Fruit fly (Drosophila melanogaster) whole organism, embryonic: ENCODE measurements around the gene CG10809.
A peak's percentile ranks its signal among the peaks of the same experiment; 100 is the strongest.

Source experiments
- CG15696 ChIP-seq: fragments of 200-800 bp; sonication (Bioruptor generic); optimal IDR thresholded peaks from 2 replicates; lab custom pipeline; 2019; ENCODE audit warnings: missing biosample characterization, mild to moderate bottlenecking, missing genetic modification characterization, moderate library complexity
- CG1602 ChIP-seq: fragments of 200-800 bp; sonication (Bioruptor generic); optimal IDR thresholded peaks from 3 replicates; lab custom pipeline; 2016; ENCODE audit warnings: missing biosample characterization, missing genetic modification characterization
- CTCF ChIP-seq: fragments of 200-800 bp; sonication (Bioruptor generic); optimal IDR thresholded peaks from 2 replicates; lab custom pipeline; 2017; ENCODE audit warnings: missing biosample characterization, mild to moderate bottlenecking, missing genetic modification characterization, moderate library complexity
- Dfd ChIP-seq, 2 experiments: fragments of >200 bp; optimal IDR thresholded peaks; 2 replicates each; lab custom pipeline; 2017; ENCODE audit warnings: missing biosample characterization in 2 of 2, missing genetic modification characterization in 2 of 2
- HLHmδ ChIP-seq: fragments of 200-800 bp; sonication (Bioruptor generic); optimal IDR thresholded peaks from 2 replicates; lab custom pipeline; 2018; ENCODE audit warnings: missing biosample characterization, mild to moderate bottlenecking, missing genetic modification characterization, moderate library complexity
- Poxn ChIP-seq: fragments of 200-800 bp; sonication (Bioruptor generic); IDR thresholded peaks from 2 replicates; pipeline ENCODE4 v1.3.6; 2022; ENCODE audit warnings: missing biosample characterization, missing genetic modification characterization
- Rx ChIP-seq: fragments of 200-800 bp; sonication (Bioruptor generic); IDR thresholded peaks from 2 replicates; pipeline ENCODE4 v1.3.6; 2022; ENCODE audit warnings: missing biosample characterization, missing genetic modification characterization
- Xbp1 ChIP-seq: fragments of 200-800 bp; sonication (Bioruptor generic); optimal IDR thresholded peaks from 3 replicates; lab custom pipeline; 2016; ENCODE audit warnings: missing biosample characterization, mild to moderate bottlenecking, missing genetic modification characterization
- her ChIP-seq: fragments of 200-800 bp; sonication (Bioruptor generic); optimal IDR thresholded peaks from 2 replicates; lab custom pipeline; 2016; ENCODE audit warnings: missing biosample characterization, missing genetic modification characterization
- kah ChIP-seq: fragments of 200-800 bp; sonication (Bioruptor generic); optimal IDR thresholded peaks from 2 replicates; lab custom pipeline; 2018; ENCODE audit warnings: missing biosample characterization, mild to moderate bottlenecking, missing genetic modification characterization
- lov ChIP-seq, 2 experiments: fragments of 200-800 bp in 1 of 2; fragments of >200 bp in 1 of 2; sonication (Bioruptor generic) in 1 of 2; IDR thresholded peaks in 1 of 2; optimal IDR thresholded peaks in 1 of 2; 2 replicates in 1 of 2; 3 replicates in 1 of 2; pipeline versions ENCODE4 v1.3.6 to Lab custom; 2017 to 2022; ENCODE audit warnings: missing biosample characterization in 1 of 2, missing genetic modification characterization in 1 of 2
- run ChIP-seq: fragments of 200-800 bp; sonication (Bioruptor generic); optimal IDR thresholded peaks from 3 replicates; lab custom pipeline; 2018; ENCODE audit warnings: missing biosample characterization, mild to moderate bottlenecking, missing genetic modification characterization
- sima ChIP-seq: fragments of 200-800 bp; sonication (Bioruptor generic); optimal IDR thresholded peaks from 2 replicates; lab custom pipeline; 2016; ENCODE audit warnings: missing biosample characterization, missing genetic modification characterization
- tap ChIP-seq: fragments of 200-800 bp; optimal IDR thresholded peaks from 3 replicates; lab custom pipeline; 2019; ENCODE audit warnings: missing biosample characterization, mild to moderate bottlenecking, missing genetic modification characterization, moderate library complexity

dm6 chr3L:9898355-9898754, 38.7 kb upstream of the CG10809 start, which contains the start of the genes CG6707 and CG46387:
- TF ChIP-seq sima (GFP tag; lab: Kevin White, UChicago): no peak
- TF ChIP-seq her (GFP tag; lab: Kevin White, UChicago): no peak
- no peak for TF ChIP-seq kah (GFP tag; lab: Kevin White, UChicago)
- no peak for TF ChIP-seq Rx
- peak; percentile 32 for TF ChIP-seq HLHmδ (GFP tag; lab: Kevin White, UChicago)
- TF ChIP-seq Xbp1 (GFP tag; lab: Kevin White, UChicago): peak; percentile 25
- no peak for TF ChIP-seq CG1602 (GFP tag; lab: Kevin White, UChicago)
- TF ChIP-seq CG15696 (tag; lab: Kevin White, UChicago): no peak
- TF ChIP-seq Dfd (GFP tag; optimal IDR thresholded peaks at IDR 0.05; lab: Kevin White, UChicago): no peak
- no peak for TF ChIP-seq lov (optimal IDR thresholded peaks at IDR 0.05; lab: Kevin White, UChicago)
- no peak for TF ChIP-seq lov (GFP tag; IDR thresholded peaks at IDR 0.05; lab: Robert Waterston, UW)
- TF ChIP-seq CTCF (GFP tag; lab: Kevin White, UChicago): no peak
- no peak for TF ChIP-seq run (tag; lab: Kevin White, UChicago)
- no peak for TF ChIP-seq Poxn (GFP tag; lab: Robert Waterston, UW)
- TF ChIP-seq tap: no peak
